Fruit fly (Drosophila melanogaster) whole organism, embryonic: ENCODE results near the gene CG34278.

Experiments used
- Asciz ChIP-seq: fragments of 200-800 bp; sonication (Bioruptor generic); optimal IDR thresholded peaks from 2 replicates; lab custom pipeline; 2017; ENCODE audit warnings: missing biosample characterization, mild to moderate bottlenecking, missing genetic modification characterization, missing genetic modification reagents
- B-H2 ChIP-seq: fragments of 200-800 bp; sonication (Bioruptor generic); optimal IDR thresholded peaks from 2 replicates; lab custom pipeline; 2018; ENCODE audit warnings: missing biosample characterization, mild to moderate bottlenecking, missing genetic modification characterization
- Bteb2 ChIP-seq: fragments of 200-800 bp; sonication (Bioruptor generic); optimal IDR thresholded peaks from 2 replicates; lab custom pipeline; 2016; ENCODE audit warnings: missing biosample characterization, missing genetic modification characterization
- CG1024 ChIP-seq: fragments of 200-800 bp; sonication (Bioruptor generic); IDR thresholded peaks from 2 replicates; pipeline ENCODE4 v1.3.6; 2022; ENCODE audit warnings: missing biosample characterization, missing genetic modification characterization
- CG10366 ChIP-seq: fragments of 200-800 bp; sonication (Bioruptor generic); IDR thresholded peaks from 2 replicates; pipeline ENCODE4 v1.3.6; 2022; ENCODE audit warnings: missing biosample characterization, missing genetic modification characterization
- CG10431 ChIP-seq: fragments of 200-800 bp; sonication (Bioruptor generic); optimal IDR thresholded peaks from 3 replicates; lab custom pipeline; 2018; ENCODE audit warnings: missing biosample characterization, mild to moderate bottlenecking, missing genetic modification characterization
- CG10979 ChIP-seq: fragments of 200-800 bp; sonication (Bioruptor generic); optimal IDR thresholded peaks from 2 replicates; lab custom pipeline; 2018; ENCODE audit warnings: missing biosample characterization, mild to moderate bottlenecking, missing genetic modification characterization, moderate library complexity
- CG12659 ChIP-seq: fragments of 200-800 bp; sonication (Bioruptor generic); optimal IDR thresholded peaks from 3 replicates; lab custom pipeline; 2017; ENCODE audit warnings: mild to moderate bottlenecking, missing biosample characterization, missing genetic modification reagents, missing genetic modification characterization
- CG14050 ChIP-seq: fragments of 200-800 bp; sonication (Bioruptor generic); IDR thresholded peaks from 3 replicates; pipeline ENCODE4 v1.3.6; 2022; ENCODE audit warnings: missing biosample characterization, missing genetic modification characterization
- CG14710 ChIP-seq: fragments of 200-800 bp; sonication (Bioruptor generic); optimal IDR thresholded peaks from 3 replicates; lab custom pipeline; 2019; ENCODE audit warnings: missing biosample characterization, mild to moderate bottlenecking, missing genetic modification characterization, moderate library complexity
- CG14965 ChIP-seq: fragments of 200-800 bp; sonication (Bioruptor generic); optimal IDR thresholded peaks from 2 replicates; lab custom pipeline; 2016; ENCODE audit warnings: missing biosample characterization, missing genetic modification characterization, borderline replicate concordance
- CG15269 ChIP-seq: fragments of 200-800 bp; sonication (Bioruptor generic); optimal IDR thresholded peaks from 2 replicates; lab custom pipeline; 2018; ENCODE audit warnings: missing biosample characterization, mild to moderate bottlenecking, missing genetic modification characterization, moderate library complexity
- CG1529 ChIP-seq: fragments of 200-800 bp; sonication (Bioruptor generic); optimal IDR thresholded peaks from 3 replicates; lab custom pipeline; 2018; ENCODE audit warnings: missing biosample characterization, missing genetic modification characterization
- CG16813 ChIP-seq: fragments of 200-800 bp; sonication (Bioruptor generic); IDR thresholded peaks from 3 replicates; pipeline ENCODE4 v1.3.6; 2022; ENCODE audit warnings: missing biosample characterization, missing genetic modification characterization; ENCODE audit not compliant: partially characterized antibody
- CG17612 ChIP-seq: fragments of 200-800 bp; sonication (Bioruptor generic); IDR thresholded peaks from 2 replicates; pipeline ENCODE4 v1.3.6; 2022; ENCODE audit warnings: missing biosample characterization, missing genetic modification characterization
- CG1792 ChIP-seq: fragments of 200-800 bp; sonication (Bioruptor generic); optimal IDR thresholded peaks from 2 replicates; lab custom pipeline; 2016; ENCODE audit warnings: missing biosample characterization, missing genetic modification characterization
- CG18011 ChIP-seq: fragments of 200-800 bp; sonication (Bioruptor generic); optimal IDR thresholded peaks from 2 replicates; lab custom pipeline; 2017; ENCODE audit warnings: missing biosample characterization, missing genetic modification characterization, mild to moderate bottlenecking, moderate library complexity, missing genotype
- CG2116 ChIP-seq: fragments of 200-800 bp; sonication (Bioruptor generic); optimal IDR thresholded peaks from 3 replicates; lab custom pipeline; 2018; ENCODE audit warnings: missing biosample characterization, mild to moderate bottlenecking, missing genetic modification characterization
- CG2120 ChIP-seq: fragments of 200-800 bp; sonication (Bioruptor generic); optimal IDR thresholded peaks from 3 replicates; lab custom pipeline; 2016; ENCODE audit warnings: missing biosample characterization, missing genetic modification characterization
- CG2129 ChIP-seq: fragments of 200-800 bp; sonication (Bioruptor generic); IDR thresholded peaks from 2 replicates; pipeline ENCODE4 v1.3.6; 2022; ENCODE audit warnings: missing biosample characterization, missing genetic modification characterization; ENCODE audit not compliant: partially characterized antibody
- CG3838 ChIP-seq: fragments of 200-800 bp; sonication (Bioruptor generic); optimal IDR thresholded peaks from 3 replicates; lab custom pipeline; 2016; ENCODE audit warnings: missing biosample characterization, missing genetic modification characterization
- CG6272 ChIP-seq: fragments of 200-800 bp; sonication (Bioruptor generic); IDR thresholded peaks from 2 replicates; pipeline ENCODE4 v1.3.6; 2022; ENCODE audit warnings: missing biosample characterization, missing genetic modification characterization
- CG7271 ChIP-seq: fragments of 200-800 bp; sonication (Bioruptor generic); optimal IDR thresholded peaks from 2 replicates; lab custom pipeline; 2018; ENCODE audit warnings: missing biosample characterization, mild to moderate bottlenecking, missing genetic modification characterization, moderate library complexity
- CHES-1-like ChIP-seq: fragments of 200-800 bp; sonication (Bioruptor generic); optimal IDR thresholded peaks from 2 replicates; lab custom pipeline; 2016; ENCODE audit warnings: missing biosample characterization, missing genetic modification characterization
- CkIIα-i1 ChIP-seq: fragments of 200-800 bp; sonication (Bioruptor generic); IDR thresholded peaks from 2 replicates; pipeline ENCODE4 v1.3.6; 2022; ENCODE audit warnings: missing biosample characterization, missing genetic modification characterization
- D19A ChIP-seq: fragments of 200-800 bp; optimal IDR thresholded peaks from 3 replicates; lab custom pipeline; 2019; ENCODE audit warnings: missing biosample characterization, mild to moderate bottlenecking, missing genetic modification characterization, moderate library complexity
- HLHmδ ChIP-seq: fragments of 200-800 bp; sonication (Bioruptor generic); optimal IDR thresholded peaks from 2 replicates; lab custom pipeline; 2018; ENCODE audit warnings: missing biosample characterization, mild to moderate bottlenecking, missing genetic modification characterization, moderate library complexity
- Hsf ChIP-seq: fragments of 200-800 bp; sonication (Bioruptor generic); optimal IDR thresholded peaks from 3 replicates; lab custom pipeline; 2016; ENCODE audit warnings: missing biosample characterization, missing genetic modification characterization
- MTF-1 ChIP-seq: fragments of 200-800 bp; sonication (Bioruptor generic); optimal IDR thresholded peaks from 2 replicates; lab custom pipeline; 2018; ENCODE audit warnings: missing biosample characterization, mild to moderate bottlenecking, missing genetic modification characterization, borderline replicate concordance
- NC2α ChIP-seq: fragments of 200-800 bp; sonication (Bioruptor generic); optimal IDR thresholded peaks from 2 replicates; lab custom pipeline; 2016; ENCODE audit warnings: missing biosample characterization, missing genetic modification characterization
- Xrp1 ChIP-seq: fragments of 200-800 bp; sonication (Bioruptor generic); IDR thresholded peaks from 2 replicates; pipeline ENCODE4 v1.3.6; 2022; ENCODE audit warnings: missing biosample characterization, missing genetic modification characterization
- abd-A ChIP-seq: fragments of 200-800 bp; sonication (Bioruptor generic); optimal IDR thresholded peaks from 3 replicates; lab custom pipeline; 2019; ENCODE audit warnings: missing biosample characterization, mild to moderate bottlenecking, missing genetic modification characterization, moderate library complexity
- ash1 ChIP-seq: fragments of 200-800 bp; sonication (Bioruptor generic); optimal IDR thresholded peaks from 2 replicates; lab custom pipeline; 2018; ENCODE audit warnings: missing biosample characterization, mild to moderate bottlenecking, missing genetic modification characterization
- bbx ChIP-seq: fragments of 200-800 bp; sonication (Bioruptor generic); IDR thresholded peaks from 2 replicates; pipeline ENCODE4 v1.3.6; 2022; ENCODE audit warnings: missing biosample characterization, missing genetic modification characterization; ENCODE audit not compliant: partially characterized antibody
- chn ChIP-seq: fragments of 200-800 bp; sonication (Bioruptor generic); optimal IDR thresholded peaks from 2 replicates; lab custom pipeline; 2016; ENCODE audit warnings: missing biosample characterization, missing genetic modification characterization
- dmrt11E ChIP-seq: fragments of 200-800 bp; sonication (Bioruptor generic); optimal IDR thresholded peaks from 3 replicates; lab custom pipeline; 2018; ENCODE audit warnings: missing biosample characterization, mild to moderate bottlenecking, missing genetic modification characterization, moderate library complexity
- gem ChIP-seq: fragments of 200-800 bp; sonication (Bioruptor generic); optimal IDR thresholded peaks from 2 replicates; lab custom pipeline; 2019; ENCODE audit warnings: missing biosample characterization, mild to moderate bottlenecking, missing genetic modification characterization, moderate library complexity
- gro ChIP-seq: fragments of 200-800 bp; sonication (Bioruptor generic); optimal IDR thresholded peaks from 2 replicates; lab custom pipeline; 2016; ENCODE audit warnings: missing biosample characterization, missing genetic modification characterization
- ken ChIP-seq: fragments of 200-800 bp; sonication (Bioruptor generic); IDR thresholded peaks from 3 replicates; pipeline ENCODE4 v1.3.6; 2022; ENCODE audit warnings: missing biosample characterization, missing genetic modification characterization
- lilli ChIP-seq: fragments of 200-800 bp; sonication (Bioruptor generic); optimal IDR thresholded peaks from 3 replicates; lab custom pipeline; 2016; ENCODE audit warnings: missing biosample characterization, missing genetic modification characterization
- pho ChIP-seq: fragments of 200-800 bp; sonication (Bioruptor generic); optimal IDR thresholded peaks from 2 replicates; lab custom pipeline; 2016; ENCODE audit warnings: missing biosample characterization, missing genetic modification characterization
- phol ChIP-seq: fragments of 200-800 bp; sonication (Bioruptor generic); optimal IDR thresholded peaks from 3 replicates; lab custom pipeline; 2018; ENCODE audit warnings: missing biosample characterization, mild to moderate bottlenecking, missing genetic modification characterization, moderate library complexity
- pnt ChIP-seq: fragments of 200-800 bp; sonication (Bioruptor generic); optimal IDR thresholded peaks from 3 replicates; lab custom pipeline; 2016; ENCODE audit warnings: missing biosample characterization, missing genetic modification characterization
- pros ChIP-seq: fragments of 200-800 bp; sonication (Bioruptor generic); optimal IDR thresholded peaks from 3 replicates; lab custom pipeline; 2019; ENCODE audit warnings: missing biosample characterization, mild to moderate bottlenecking, missing genetic modification characterization, moderate library complexity
- sna ChIP-seq: fragments of 200-800 bp; sonication (Bioruptor generic); IDR thresholded peaks from 2 replicates; pipeline ENCODE4 v1.3.6; 2022; ENCODE audit warnings: missing biosample characterization, missing genetic modification characterization; ENCODE audit not compliant: partially characterized antibody
- stwl ChIP-seq: fragments of 200-800 bp; sonication (Bioruptor generic); optimal IDR thresholded peaks from 3 replicates; lab custom pipeline; 2018; ENCODE audit warnings: missing biosample characterization, mild to moderate bottlenecking, missing genetic modification characterization, moderate library complexity
- ttk ChIP-seq: fragments of 200-800 bp; sonication (Bioruptor generic); IDR thresholded peaks from 2 replicates; pipeline ENCODE4 v2.1.2; 2022; ENCODE audit warnings: missing biosample characterization, missing genetic modification characterization
- vnd ChIP-seq: fragments of 200-800 bp; sonication (Bioruptor generic); IDR thresholded peaks from 3 replicates; pipeline ENCODE4 v1.3.6; 2022; ENCODE audit warnings: missing biosample characterization, missing genetic modification characterization; ENCODE audit not compliant: partially characterized antibody
- zf30C ChIP-seq: fragments of 200-800 bp; sonication (Bioruptor generic); optimal IDR thresholded peaks from 3 replicates; lab custom pipeline; 2018; ENCODE audit warnings: missing biosample characterization, mild to moderate bottlenecking, missing genetic modification characterization

Gene CG34278

DNA sequence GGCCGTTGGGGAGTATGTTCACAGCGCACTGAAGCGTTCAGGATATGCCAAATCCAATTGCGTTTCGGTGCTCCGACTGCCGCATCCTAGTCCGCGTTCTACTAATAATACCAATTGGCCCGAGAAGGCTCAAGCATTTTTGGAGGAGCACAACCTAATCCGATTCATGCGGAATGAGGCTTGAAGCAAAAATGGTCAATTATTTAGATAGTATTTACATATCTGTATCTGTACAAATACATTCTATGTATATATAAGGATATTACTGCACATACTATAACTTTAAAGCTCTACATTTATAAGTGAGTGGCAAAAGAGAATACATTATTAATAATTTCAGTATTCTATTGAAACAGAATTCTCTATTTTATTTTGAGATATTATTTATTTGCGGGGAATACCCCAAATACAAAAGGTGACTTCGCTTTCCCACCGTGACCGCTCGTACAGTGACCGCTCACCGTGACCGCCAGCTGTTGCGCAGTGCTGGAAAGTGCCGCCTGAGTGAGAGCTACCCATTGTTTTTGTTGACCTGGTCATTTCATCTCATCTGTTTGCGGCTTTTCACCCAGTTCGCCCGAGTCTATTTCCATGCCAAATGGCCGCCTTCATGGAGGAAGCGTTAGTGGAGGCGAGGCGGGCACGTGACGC, 31.2 kb downstream of the CG34278 start, which contains the start of gene CG5292 (continued):
- TF ChIP-seq CkIIα-i1 (no peak), sna (GFP tag; lab: Robert Waterston, UW) (no peak), CG10366 (GFP tag; lab: Robert Waterston, UW) (peak; percentile 73), CG1792 (no peak), MTF-1 (GFP tag; lab: Kevin White, UChicago) (no peak), CG1024 (GFP tag; lab: Robert Waterston, UW) (peak; percentile 42; the same call in 1 of the 2 replicates), bbx (peak; percentile 62), abd-A (tag; lab: Kevin White, UChicago) (no peak), CG18011 (GFP tag; lab: Kevin White, UChicago) (no peak), zf30C (GFP tag; lab: Kevin White, UChicago) (no peak), D19A (no peak), CHES-1-like (no peak), lilli (GFP tag; lab: Kevin White, UChicago) (no peak), phol (peak; percentile 56), ash1 (GFP tag; lab: Kevin White, UChicago) (no peak), vnd (GFP tag; lab: Robert Waterston, UW) (no peak), HLHmδ (no peak), CG14965 (GFP tag; lab: Kevin White, UChicago) (no peak), pnt (GFP tag; lab: Kevin White, UChicago) (no peak), CG7271 (tag; lab: Kevin White, UChicago) (no peak), gem (tag; lab: Kevin White, UChicago) (no peak), CG14710 (tag; lab: Kevin White, UChicago) (peak; percentile 80), CG2129 (GFP tag; lab: Robert Waterston, UW) (no peak), CG2120 (GFP tag; lab: Kevin White, UChicago) (peak; percentile 72), CG10431 (peak; percentile 36), NC2α (GFP tag; lab: Kevin White, UChicago) (no peak), CG1529 (GFP tag; lab: Kevin White, UChicago) (no peak), pho (GFP tag; lab: Kevin White, UChicago) (peak; percentile 50), chn (GFP tag; lab: Kevin White, UChicago) (peak; percentile 52), ttk (peak; percentile 35), Asciz (GFP tag; lab: Kevin White, UChicago) (no peak), ken (GFP tag; lab: Robert Waterston, UW) (0 out of 3 replicates have a peak, but pooled peaks have one; percentile 36), Bteb2 (GFP tag; lab: Kevin White, UChicago) (no peak), Xrp1 (GFP tag; lab: Robert Waterston, UW) (peak; percentile 69), Hsf (GFP tag; lab: Kevin White, UChicago) (peak; percentile 60), CG2116 (GFP tag; lab: Kevin White, UChicago) (peak; percentile 49), dmrt11E (peak; percentile 37), CG3838 (GFP tag; lab: Kevin White, UChicago) (no peak), CG17612 (GFP tag; lab: Robert Waterston, UW) (no peak), stwl (tag; lab: Kevin White, UChicago) (peak; percentile 80), CG14050 (GFP tag; lab: Robert Waterston, UW) (0 out of 3 replicates have a peak, but pooled peaks have one; percentile 29), CG16813 (GFP tag; lab: Robert Waterston, UW) (peak; percentile 45; the same call in 1 of the 3 replicates), CG6272 (no peak), CG12659 (peak; percentile 69), pros (GFP tag; lab: Kevin White, UChicago) (no peak), CG15269 (tag; lab: Kevin White, UChicago) (no peak), gro (GFP tag; lab: Kevin White, UChicago) (no peak), CG10979 (tag; lab: Kevin White, UChicago) (no peak), B-H2 (GFP tag; lab: Kevin White, UChicago) (peak; percentile 57)
